Worm (Caenorhabditis elegans) whole organism, early embryonic: ENCODE results near the gene Y75B8A.34.
"Not testable (repeated sequence)": the region's sequence is repeated elsewhere in the genome, so short reads cannot be mapped to it uniquely, and the experiment has no call there.

Experiments used
- B0310.2 ChIP-seq: sonication (generic microtip); optimal IDR thresholded peaks from 2 replicates; lab custom pipeline; 2016; ENCODE audit warnings: mild to moderate bottlenecking, missing genetic modification characterization, missing compliant biosample characterization
- F13C5.2 ChIP-seq: sonication (generic microtip); optimal IDR thresholded peaks from 2 replicates; lab custom pipeline; 2017; ENCODE audit warnings: mild to moderate bottlenecking, missing genetic modification characterization, inconsistent platforms, missing compliant biosample characterization
- aly-1 ChIP-seq: sonication (generic microtip); optimal IDR thresholded peaks from 2 replicates; lab custom pipeline; 2016; ENCODE audit warnings: missing genetic modification characterization, missing compliant biosample characterization
- ama-1 ChIP-seq: fragments of 150-350 bp; optimal IDR thresholded peaks from 2 replicates; lab custom pipeline; 2014
- ceh-13 ChIP-seq: fragments of 200-800 bp; sonication (Bioruptor generic); optimal IDR thresholded peaks from 2 replicates; lab custom pipeline; 2018; ENCODE audit warnings: mild to moderate bottlenecking, missing genetic modification characterization, missing compliant biosample characterization
- ceh-36 ChIP-seq: sonication (generic microtip); optimal IDR thresholded peaks from 2 replicates; lab custom pipeline; 2016; ENCODE audit warnings: missing genetic modification characterization, inconsistent platforms, missing compliant biosample characterization
- ets-7 ChIP-seq: sonication (generic microtip); optimal IDR thresholded peaks from 2 replicates; lab custom pipeline; 2016; ENCODE audit warnings: missing genotype, missing genetic modification characterization, missing compliant biosample characterization
- flt-1 ChIP-seq: fragments of 200-800 bp; sonication (Bioruptor generic); IDR thresholded peaks from 2 replicates; pipeline ENCODE4 v1.3.6; 2022; ENCODE audit warnings: missing genetic modification characterization, missing compliant biosample characterization
- hmbx-1 ChIP-seq: sonication (generic microtip); optimal IDR thresholded peaks from 2 replicates; lab custom pipeline; 2016; ENCODE audit warnings: mild to moderate bottlenecking, missing genetic modification characterization, missing compliant biosample characterization
- hmg-4 ChIP-seq: fragments of 200-800 bp; sonication (Bioruptor generic); optimal IDR thresholded peaks from 2 replicates; lab custom pipeline; 2018; ENCODE audit warnings: mild to moderate bottlenecking, missing genetic modification characterization, missing compliant biosample characterization
- hnd-1 ChIP-seq: sonication (generic microtip); optimal IDR thresholded peaks from 2 replicates; lab custom pipeline; 2016; ENCODE audit warnings: missing genetic modification characterization, missing compliant biosample characterization
- pes-1 ChIP-seq: fragments of 200-800 bp; sonication (Bioruptor generic); IDR thresholded peaks from 2 replicates; pipeline ENCODE4 v1.3.6; 2022; ENCODE audit warnings: missing genetic modification reagents, missing genetic modification characterization, missing compliant biosample characterization
- scrt-1 ChIP-seq: fragments of 200-800 bp; sonication (Bioruptor generic); IDR thresholded peaks from 2 replicates; pipeline ENCODE4 v1.3.6; 2022; ENCODE audit warnings: missing genetic modification characterization, missing compliant biosample characterization
- sea-1 ChIP-seq: fragments of 200-800 bp; sonication (Bioruptor generic); conservative IDR thresholded peaks from 2 replicates; pipeline ENCODE4 v1.3.6; 2022; ENCODE audit warnings: missing genetic modification characterization, missing compliant biosample characterization
- tbx-11 ChIP-seq: fragments of 200-800 bp; sonication (Bioruptor generic); IDR thresholded peaks from 2 replicates; pipeline ENCODE4 v1.3.6; 2022; ENCODE audit warnings: missing genetic modification characterization, missing compliant biosample characterization
- tbx-37 ChIP-seq: fragments of 200-800 bp; sonication (Bioruptor generic); conservative IDR thresholded peaks from 2 replicates; pipeline ENCODE4 v1.3.6; 2022; ENCODE audit warnings: missing genetic modification reagents, missing genetic modification characterization, missing compliant biosample characterization
- tra-4 ChIP-seq: sonication (generic microtip); optimal IDR thresholded peaks from 2 replicates; lab custom pipeline; 2017; ENCODE audit warnings: missing genetic modification characterization, missing compliant biosample characterization

Y75B8A.34 gene

ce11 chrIII:12373306-12373705, 13.9 kb downstream of the Y75B8A.34 start:
- TF ChIP-seq ceh-13 (no peak), sea-1 (no peak), F13C5.2 (tag; lab: Kevin White, UChicago) (no peak), tbx-11 (GFP tag; lab: Robert Waterston, UW) (no peak), ets-7 (tag; lab: Kevin White, UChicago) (no peak), B0310.2 (no peak), ama-1 (lab: Kevin White, UChicago) (no peak), tbx-37 (GFP tag; lab: Robert Waterston, UW) (no peak), hmbx-1 (tag; lab: Kevin White, UChicago) (no peak), tra-4 (tag; lab: Kevin White, UChicago) (no peak), aly-1 (tag; lab: Kevin White, UChicago) (no peak), flt-1 (GFP tag; lab: Robert Waterston, UW) (no peak), pes-1 (GFP tag; lab: Robert Waterston, UW) (no peak), ceh-36 (no peak)

ce11 chrIII:12373807-12374266, 14.5 kb downstream of the Y75B8A.34 start, which contains the start of gene glrx-5:
TSS of gene glrx-5 (minus strand) at chrIII:12373857.
- no peak for TF ChIP-seq B0310.2
- no peak for TF ChIP-seq F13C5.2 (tag; lab: Kevin White, UChicago)
- TF ChIP-seq ceh-13: no peak
- TF ChIP-seq tra-4 (tag; lab: Kevin White, UChicago): no peak

- TF ChIP-seq ceh-13 (no peak), pes-1 (GFP tag; lab: Robert Waterston, UW) (no peak), flt-1 (GFP tag; lab: Robert Waterston, UW) (no peak), tbx-37 (GFP tag; lab: Robert Waterston, UW) (no peak), hmbx-1 (tag; lab: Kevin White, UChicago) (no peak), hmg-4 (no peak), ama-1 (lab: Kevin White, UChicago) (no peak), ceh-36 (no peak), ets-7 (tag; lab: Kevin White, UChicago) (no peak), hnd-1 (no peak), F13C5.2 (tag; lab: Kevin White, UChicago) (no peak), B0310.2 (no peak), tbx-11 (GFP tag; lab: Robert Waterston, UW) (no peak), sea-1 (no peak), tra-4 (tag; lab: Kevin White, UChicago) (no peak)
Observed at ce11 chrIII:12375614-12376013, 16.2 kb downstream of the Y75B8A.34 start.

DNA sequence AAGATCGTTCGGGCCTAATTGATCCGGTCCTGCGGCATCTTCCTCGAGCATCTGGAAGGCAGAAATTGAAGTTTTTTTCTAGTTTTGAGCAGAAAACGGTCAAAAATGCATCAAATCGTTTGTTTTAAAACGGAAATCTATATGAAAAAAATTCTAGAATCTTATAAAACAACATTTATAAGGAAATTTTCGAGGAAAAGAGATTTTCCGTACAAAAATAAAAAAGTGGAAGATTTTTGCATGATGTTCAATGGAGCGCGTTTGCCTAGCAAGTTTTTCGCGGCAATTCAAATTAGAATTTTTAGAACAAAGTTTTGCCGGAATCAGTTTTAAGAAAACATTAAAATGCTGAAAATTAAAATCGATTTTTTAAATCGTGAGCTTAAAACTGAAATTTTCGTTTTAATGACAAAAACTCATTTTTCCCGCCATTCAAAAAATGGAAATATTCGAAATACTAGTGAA, 17.9 kb downstream of the Y75B8A.34 start, which contains the start of gene pph-4.2:
pph-4.2 (minus strand) TSS at position 51 of the 465 bp plus-strand sequence.
- TF ChIP-seq flt-1 (GFP tag; lab: Robert Waterston, UW) (no peak), tbx-11 (GFP tag; lab: Robert Waterston, UW) (no peak)

- not testable (repeated sequence) for TF ChIP-seq sea-1; scrt-1; tra-4 (tag; lab: Kevin White, UChicago)
Observed at ce11 chrIII:12383709-12384108, 24.3 kb downstream of the Y75B8A.34 start, which contains the start of gene Y49E10.4. TSS of gene Y49E10.4 (minus strand) at chrIII:12383809.

- TF ChIP-seq F13C5.2 (tag; lab: Kevin White, UChicago); pes-1 (GFP tag; lab: Robert Waterston, UW); ama-1 (lab: Kevin White, UChicago): not testable (repeated sequence)
Observed at ce11 chrIII:12386597-12386996, 27.2 kb downstream of the Y75B8A.34 start, which contains the start of gene Y49E10.30. TSS of gene Y49E10.30 (plus strand) at chrIII:12386897.

- no peak for TF ChIP-seq ama-1 (lab: Kevin White, UChicago)
- TF ChIP-seq tbx-37 (GFP tag; lab: Robert Waterston, UW): no peak
- TF ChIP-seq B0310.2: no peak
- TF ChIP-seq flt-1 (GFP tag; lab: Robert Waterston, UW): no peak
- no peak for TF ChIP-seq aly-1 (tag; lab: Kevin White, UChicago)
- TF ChIP-seq ceh-36: no peak
- TF ChIP-seq hmg-4: no peak
- TF ChIP-seq F13C5.2 (tag; lab: Kevin White, UChicago): no peak
Observed at ce11 chrIII:12388106-12388505, 28.7 kb downstream of the Y75B8A.34 start.

DNA sequence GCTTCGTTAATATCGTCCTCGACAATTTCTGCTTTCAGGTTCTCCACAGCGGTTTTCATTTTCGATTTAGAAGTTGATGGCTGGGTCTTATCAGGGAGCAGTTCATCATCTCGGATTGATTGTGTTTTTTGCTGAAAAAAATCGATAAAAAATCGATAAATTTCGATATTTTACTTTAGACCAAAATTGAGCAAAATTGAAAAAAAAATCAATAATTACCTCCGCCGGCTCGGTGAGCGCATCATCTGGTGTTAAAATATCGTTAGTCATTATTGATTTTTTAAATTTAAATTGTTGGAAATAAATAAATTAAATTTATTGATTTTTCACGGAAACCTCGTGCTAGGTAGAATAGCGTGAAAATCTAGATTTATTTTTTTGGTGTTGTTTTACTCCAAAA, 35.7 kb downstream of the Y75B8A.34 start, which contains the start of gene Y49E10.10:
Y49E10.10 (plus strand) TSS at position 381 of the 400 bp plus-strand sequence.
- no peak for TF ChIP-seq ama-1 (lab: Kevin White, UChicago)
- TF ChIP-seq hmbx-1 (tag; lab: Kevin White, UChicago): no peak
- no peak for TF ChIP-seq aly-1 (tag; lab: Kevin White, UChicago)

DNA sequence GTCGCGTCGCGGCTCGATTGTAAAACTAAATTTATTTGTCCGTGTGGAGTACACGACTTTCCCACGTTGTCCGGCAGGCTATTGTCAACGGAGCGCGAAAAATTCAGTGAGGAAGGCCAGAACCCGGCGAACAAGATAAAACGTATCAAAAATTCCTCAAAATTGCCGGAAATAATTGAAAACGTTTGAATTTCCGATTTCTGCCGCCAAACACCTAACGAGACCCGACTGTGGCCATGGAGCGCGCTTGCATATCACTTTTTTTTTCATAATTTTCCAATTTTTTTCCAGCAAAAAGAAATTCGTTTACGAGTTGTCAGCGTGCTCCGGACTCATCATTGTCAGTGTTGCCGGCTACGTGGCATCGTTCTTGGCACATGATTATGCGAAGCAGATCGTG, 39.1 kb downstream of the Y75B8A.34 start:
- TF ChIP-seq sea-1: no peak
- TF ChIP-seq ceh-13: no peak
- TF ChIP-seq pes-1 (GFP tag; lab: Robert Waterston, UW): no peak
- TF ChIP-seq B0310.2: no peak
- TF ChIP-seq tbx-11 (GFP tag; lab: Robert Waterston, UW): no peak
- TF ChIP-seq hnd-1: no peak
- TF ChIP-seq F13C5.2 (tag; lab: Kevin White, UChicago): no peak
- no peak for TF ChIP-seq scrt-1
- no peak for TF ChIP-seq hmbx-1 (tag; lab: Kevin White, UChicago)
- TF ChIP-seq tra-4 (tag; lab: Kevin White, UChicago): no peak
- TF ChIP-seq tbx-37 (GFP tag; lab: Robert Waterston, UW): no peak
- TF ChIP-seq ama-1 (lab: Kevin White, UChicago): no peak
- TF ChIP-seq aly-1 (tag; lab: Kevin White, UChicago): no peak
- TF ChIP-seq hmg-4: no peak
- TF ChIP-seq ceh-36: no peak
- no peak for TF ChIP-seq flt-1 (GFP tag; lab: Robert Waterston, UW)
- TF ChIP-seq ets-7 (tag; lab: Kevin White, UChicago): no peak
